Worm (Caenorhabditis elegans) whole organism, midembryonic: ENCODE results near the gene F42G10.1.

Source experiments
- T22C8.4 ChIP-seq: fragments of 200-800 bp; sonication (Bioruptor generic); IDR thresholded peaks from 2 replicates; pipeline ENCODE4 v1.3.6; 2022; ENCODE audit warnings: missing genetic modification characterization, missing compliant biosample characterization
- cog-1 ChIP-seq: sonication (generic microtip); optimal IDR thresholded peaks from 2 replicates; lab custom pipeline; 2016; ENCODE audit warnings: missing genetic modification characterization, missing compliant biosample characterization
- flt-1 ChIP-seq: fragments of 200-800 bp; sonication (Bioruptor generic); IDR thresholded peaks from 2 replicates; pipeline ENCODE4 v1.3.6; 2022; ENCODE audit warnings: missing genetic modification characterization, missing compliant biosample characterization
- klf-2 ChIP-seq: fragments of 200-800 bp; sonication (Bioruptor generic); conservative IDR thresholded peaks from 2 replicates; pipeline ENCODE4 v1.3.6; 2022; ENCODE audit warnings: missing genetic modification reagents, missing genetic modification characterization, missing compliant biosample characterization
- med-1 ChIP-seq: sonication (generic microtip); optimal IDR thresholded peaks from 2 replicates; lab custom pipeline; 2017; ENCODE audit warnings: missing genetic modification characterization, mild to moderate bottlenecking, missing compliant biosample characterization, antibody characterized with exemption, missing genetic modification reagents; ENCODE audit not compliant: insufficient read depth
- ref-1 ChIP-seq: fragments of 200-800 bp; sonication (Bioruptor generic); conservative IDR thresholded peaks from 2 replicates; pipeline ENCODE4 v1.3.6; 2022; ENCODE audit warnings: missing genetic modification reagents, missing genetic modification characterization, missing compliant biosample characterization
- tab-1 ChIP-seq: fragments of 200-800 bp; sonication (Bioruptor generic); IDR thresholded peaks from 2 replicates; pipeline ENCODE4 v1.3.6; 2022; ENCODE audit warnings: missing genetic modification characterization, missing compliant biosample characterization
- ztf-23 ChIP-seq: fragments of 200-800 bp; sonication (Bioruptor generic); IDR thresholded peaks from 2 replicates; pipeline ENCODE4 v1.3.6; 2022; ENCODE audit warnings: missing genetic modification reagents, missing genetic modification characterization, missing compliant biosample characterization
- ztf-29 ChIP-seq: fragments of 200-800 bp; sonication (Bioruptor generic); IDR thresholded peaks from 2 replicates; pipeline ENCODE4 v1.3.6; 2022; ENCODE audit warnings: missing genetic modification reagents, missing genetic modification characterization, missing compliant biosample characterization

F42G10.1 gene

ce11 chrX:10047325-10047724 is 25.4 kb upstream of the F42G10.1 start, which contains the start of gene ZC374.2:
TSS of gene ZC374.2 (minus strand) at chrX:10047425.
- TF ChIP-seq klf-2 (GFP tag; lab: Robert Waterston, UW), result no peak
- TF ChIP-seq cog-1 (tag; lab: Kevin White, UChicago), result no peak
- TF ChIP-seq tab-1 (GFP tag; lab: Robert Waterston, UW), result no peak
- no peak for TF ChIP-seq ref-1 (GFP tag; lab: Robert Waterston, UW)
- TF ChIP-seq flt-1 (GFP tag; lab: Robert Waterston, UW), result no peak
- no peak for TF ChIP-seq med-1 (GFP tag; lab: Kevin White, UChicago)
- TF ChIP-seq ztf-29 (GFP tag; lab: Robert Waterston, UW), result no peak

- TF ChIP-seq flt-1 (GFP tag; lab: Robert Waterston, UW) (no peak), cog-1 (tag; lab: Kevin White, UChicago) (no peak), tab-1 (GFP tag; lab: Robert Waterston, UW) (no peak), med-1 (GFP tag; lab: Kevin White, UChicago) (no peak)
These were observed 22.5 kb upstream of the F42G10.1 start for ce11 chrX:10044473-10044872.

- TF ChIP-seq med-1 (GFP tag; lab: Kevin White, UChicago) (no peak), tab-1 (GFP tag; lab: Robert Waterston, UW) (no peak), flt-1 (GFP tag; lab: Robert Waterston, UW) (no peak), ztf-29 (GFP tag; lab: Robert Waterston, UW) (no peak), klf-2 (GFP tag; lab: Robert Waterston, UW) (no peak), ref-1 (GFP tag; lab: Robert Waterston, UW) (no peak), T22C8.4 (no peak), cog-1 (tag; lab: Kevin White, UChicago) (no peak), ztf-23 (GFP tag; lab: Robert Waterston, UW) (no peak)
These were observed 8.9 kb upstream of the F42G10.1 start, which contains the start of gene sek-6 for ce11 chrX:10030836-10031235. TSS of gene sek-6 (plus strand) at chrX:10031150.

- TF ChIP-seq ref-1 (GFP tag; lab: Robert Waterston, UW), result no peak
- TF ChIP-seq flt-1 (GFP tag; lab: Robert Waterston, UW), result no peak
- no peak for TF ChIP-seq med-1 (GFP tag; lab: Kevin White, UChicago)
- no peak for TF ChIP-seq ztf-23 (GFP tag; lab: Robert Waterston, UW)
- no peak for TF ChIP-seq klf-2 (GFP tag; lab: Robert Waterston, UW)
- no peak for TF ChIP-seq T22C8.4
These were observed 5.6 kb upstream of the F42G10.1 start, which contains the start of gene mkk-4 for ce11 chrX:10027556-10027955. TSS of gene mkk-4 (plus strand) at chrX:10027856.

- no peak for TF ChIP-seq ztf-29 (GFP tag; lab: Robert Waterston, UW)
- TF ChIP-seq ref-1 (GFP tag; lab: Robert Waterston, UW), result no peak
- no peak for TF ChIP-seq T22C8.4
- no peak for TF ChIP-seq klf-2 (GFP tag; lab: Robert Waterston, UW)
- TF ChIP-seq med-1 (GFP tag; lab: Kevin White, UChicago), result no peak
- TF ChIP-seq ztf-23 (GFP tag; lab: Robert Waterston, UW), result no peak
These were observed 4.4 kb upstream of the F42G10.1 start for ce11 chrX:10026347-10026746.

ce11 chrX:10017975-10018654 is 3.9 kb downstream of the F42G10.1 start, which contains the start of gene F19C6.4:
TSS of gene F19C6.4 (minus strand) at chrX:10018025.
- TF ChIP-seq flt-1 (GFP tag; lab: Robert Waterston, UW) (no peak), klf-2 (GFP tag; lab: Robert Waterston, UW) (no peak), ztf-23 (GFP tag; lab: Robert Waterston, UW) (no peak), tab-1 (GFP tag; lab: Robert Waterston, UW) (no peak), ref-1 (GFP tag; lab: Robert Waterston, UW) (no peak), cog-1 (tag; lab: Kevin White, UChicago) (no peak), med-1 (GFP tag; lab: Kevin White, UChicago) (no peak), T22C8.4 (no peak), ztf-29 (GFP tag; lab: Robert Waterston, UW) (no peak)

- TF ChIP-seq cog-1 (tag; lab: Kevin White, UChicago) (no peak), tab-1 (GFP tag; lab: Robert Waterston, UW) (no peak), flt-1 (GFP tag; lab: Robert Waterston, UW) (no peak), klf-2 (GFP tag; lab: Robert Waterston, UW) (no peak), ztf-29 (GFP tag; lab: Robert Waterston, UW) (no peak), T22C8.4 (no peak), med-1 (GFP tag; lab: Kevin White, UChicago) (no peak), ref-1 (GFP tag; lab: Robert Waterston, UW) (no peak), ztf-23 (GFP tag; lab: Robert Waterston, UW) (no peak)
These were observed 12.0 kb downstream of the F42G10.1 start for ce11 chrX:10009985-10010384.

ce11 chrX:10008664-10009063 is 13.3 kb downstream of the F42G10.1 start, which contains the start of gene F19C6.3:
TSS of gene F19C6.3 (minus strand) at chrX:10008764.
- TF ChIP-seq med-1 (GFP tag; lab: Kevin White, UChicago), result no peak
- no peak for TF ChIP-seq tab-1 (GFP tag; lab: Robert Waterston, UW)
- no peak for TF ChIP-seq klf-2 (GFP tag; lab: Robert Waterston, UW)
- TF ChIP-seq T22C8.4, result no peak

ce11 chrX:10000635-10001034 is 21.3 kb downstream of the F42G10.1 start, which contains the start of gene F19C6.2:
TSS of gene F19C6.2 (plus strand) at chrX:10000935.
- no peak for TF ChIP-seq cog-1 (tag; lab: Kevin White, UChicago)
- TF ChIP-seq ztf-23 (GFP tag; lab: Robert Waterston, UW), result no peak
- no peak for TF ChIP-seq flt-1 (GFP tag; lab: Robert Waterston, UW)
- TF ChIP-seq T22C8.4, result no peak
- TF ChIP-seq ref-1 (GFP tag; lab: Robert Waterston, UW), result no peak
- TF ChIP-seq klf-2 (GFP tag; lab: Robert Waterston, UW), result no peak
- no peak for TF ChIP-seq med-1 (GFP tag; lab: Kevin White, UChicago)
- TF ChIP-seq tab-1 (GFP tag; lab: Robert Waterston, UW), result no peak
- no peak for TF ChIP-seq ztf-29 (GFP tag; lab: Robert Waterston, UW)
